Worm (Caenorhabditis elegans): ENCODE data around the gene fbxb-78.

DNA sequence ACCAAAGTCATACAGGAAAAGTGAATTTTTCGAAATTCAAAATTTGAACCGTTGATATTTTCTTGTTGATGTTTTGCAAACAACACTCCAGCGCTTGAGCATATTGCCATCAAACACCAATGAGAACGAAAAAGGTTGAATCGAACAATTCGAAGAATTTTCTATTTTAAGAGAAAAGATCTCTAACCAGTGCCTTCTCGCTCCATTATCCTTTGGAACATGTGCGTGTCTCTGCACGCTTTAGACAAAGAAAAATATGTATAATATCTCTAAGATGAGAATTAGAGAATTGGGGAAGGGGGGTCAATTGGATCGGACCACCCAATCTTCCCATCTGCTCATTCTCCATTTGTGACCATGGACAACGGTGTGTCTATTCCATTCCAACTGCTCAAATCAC, 26.5 kb downstream of the fbxb-78 start, which contains the start of gene Y17G9B.2:
- TF ChIP-seq hlh-15 (tag; optimal IDR thresholded peaks at IDR 0.05) (no peak), syd-9 (tag; optimal IDR thresholded peaks at IDR 0.05) (no peak)

Data from whole organism, late embryonic.